Fruit fly (Drosophila melanogaster): ENCODE results near the gene Baldspot.

DNA sequence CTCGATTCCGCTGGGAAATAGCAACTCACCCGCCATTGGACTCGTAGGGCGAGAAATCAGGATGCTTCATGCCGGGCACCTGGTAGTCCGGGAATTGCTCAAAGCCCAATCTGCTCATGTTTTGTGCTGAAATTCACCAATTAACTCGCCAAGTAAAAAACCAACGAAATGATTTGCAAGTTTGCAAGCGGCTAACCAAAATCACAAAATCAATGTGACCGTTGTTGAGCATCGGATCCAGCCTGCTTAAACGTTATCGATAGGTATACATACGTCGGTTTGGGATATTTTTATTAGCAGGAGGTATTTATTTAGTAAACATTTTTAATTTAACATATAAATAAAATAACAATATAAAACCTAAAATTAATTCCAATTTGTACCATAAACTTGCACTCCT is 51.2 kb downstream of the Baldspot start, which contains the start of gene Prosbeta6:
- TF ChIP-seq pan (optimal IDR thresholded peaks at IDR 0.05) (no peak), CG8478 (optimal IDR thresholded peaks at IDR 0.05) (no peak), EcR (GFP tag; optimal IDR thresholded peaks at IDR 0.05) (no peak), psq (optimal IDR thresholded peaks at IDR 0.05) (no peak)
